Worm (Caenorhabditis elegans) whole organism, L1 larva: Measurements from ENCODE around the gene Y116A8A.4.
A peak's percentile ranks its signal among the peaks of the same experiment; 100 is the strongest.

ENCODE experiments used
- C04F5.9 ChIP-seq: sonication (generic microtip); optimal IDR thresholded peaks from 2 replicates; lab custom pipeline; 2016; ENCODE audit warnings: missing genetic modification characterization, missing compliant biosample characterization
- C16A3.4 ChIP-seq: fragments of 150-350 bp; optimal IDR thresholded peaks from 2 replicates; lab custom pipeline; 2014; ENCODE audit warnings: missing biosample characterization, missing genetic modification characterization
- F16B12.6 ChIP-seq: fragments of 150-350 bp; optimal IDR thresholded peaks from 2 replicates; lab custom pipeline; 2014; ENCODE audit warnings: missing biosample characterization, missing genetic modification characterization
- alr-1 ChIP-seq: fragments of 200-800 bp; sonication (Bioruptor generic); optimal IDR thresholded peaks from 2 replicates; lab custom pipeline; 2018; ENCODE audit warnings: borderline replicate concordance, mild to moderate bottlenecking, missing genetic modification characterization, missing compliant biosample characterization
- blmp-1 ChIP-seq: fragments of 150-350 bp; optimal IDR thresholded peaks from 2 replicates; lab custom pipeline; 2014; ENCODE audit warnings: missing biosample characterization, missing genetic modification characterization
- ceh-82 ChIP-seq, 3 experiments: fragments of 150-350 bp in 1 of 3; sonication (generic microtip) in 2 of 3; optimal IDR thresholded peaks; 2 replicates each; lab custom pipeline; 2014 to 2017; ENCODE audit warnings: missing biosample characterization in 3 of 3, missing genetic modification characterization in 3 of 3
- ceh-90 ChIP-seq: sonication (generic microtip); optimal IDR thresholded peaks from 2 replicates; lab custom pipeline; 2016; ENCODE audit warnings: missing genetic modification characterization, missing compliant biosample characterization
- ces-1 ChIP-seq: fragments of 150-350 bp; optimal IDR thresholded peaks from 2 replicates; lab custom pipeline; 2014; ENCODE audit warnings: missing biosample characterization, missing genetic modification reagents, missing genetic modification characterization
- dpl-1 ChIP-seq, 3 experiments: fragments of 150-350 bp in 2 of 3; sonication (generic microtip) in 1 of 3; optimal IDR thresholded peaks; 2 replicates each; lab custom pipeline; 2014 to 2017; ENCODE audit warnings: missing biosample characterization in 3 of 3, missing genetic modification characterization in 3 of 3, missing genetic modification reagents in 3 of 3
- efl-1 ChIP-seq, 4 experiments: fragments of 150-350 bp; optimal IDR thresholded peaks in 3 of 4; peaks in 1 of 4; 1 replicate in 1 of 4; 2 replicates in 3 of 4; lab custom pipeline; 2014; ENCODE audit warnings: missing biosample characterization in 2 of 4, missing genetic modification characterization in 2 of 4, missing genetic modification reagents in 2 of 4
- efl-3 ChIP-seq: fragments of 200-800 bp; sonication (Bioruptor generic); optimal IDR thresholded peaks from 2 replicates; lab custom pipeline; 2018; ENCODE audit warnings: mild to moderate bottlenecking, missing genetic modification characterization, missing compliant biosample characterization
- egl-27 ChIP-seq, 2 experiments: fragments of 150-350 bp in 1 of 2; sonication (generic microtip); optimal IDR thresholded peaks; 3 replicates each; lab custom pipeline; 2017 to 2018; ENCODE audit warnings: missing biosample characterization in 2 of 2, missing genetic modification characterization in 2 of 2, missing genetic modification reagents in 2 of 2
- elt-3 ChIP-seq, 6 experiments: fragments of 150-350 bp in 1 of 6; sonication (generic microtip); optimal IDR thresholded peaks; 2 replicates each; lab custom pipeline; 2017 to 2018; ENCODE audit warnings: missing biosample characterization in 6 of 6, missing genetic modification characterization in 6 of 6, inconsistent platforms in 1 of 6
- ets-5 ChIP-seq: fragments of 200-800 bp; sonication (Bioruptor generic); IDR thresholded peaks from 2 replicates; pipeline ENCODE4 v1.3.6; 2022; ENCODE audit warnings: missing genetic modification characterization, missing compliant biosample characterization
- fkh-10 ChIP-seq: sonication (generic microtip); optimal IDR thresholded peaks from 2 replicates; lab custom pipeline; 2017; ENCODE audit warnings: missing biosample characterization, missing genetic modification reagents, missing genetic modification characterization
- fos-1 ChIP-seq: fragments of 150-350 bp; optimal IDR thresholded peaks from 2 replicates; lab custom pipeline; 2014; ENCODE audit warnings: missing biosample characterization, missing genetic modification characterization
- grh-1 ChIP-seq: fragments of 200-800 bp; sonication (Bioruptor generic); IDR thresholded peaks from 2 replicates; pipeline ENCODE4 v1.3.6; 2022; ENCODE audit warnings: missing genetic modification reagents, missing genetic modification characterization, missing compliant biosample characterization
- hlh-4 ChIP-seq: sonication (generic microtip); optimal IDR thresholded peaks from 2 replicates; lab custom pipeline; 2016; ENCODE audit warnings: mild to moderate bottlenecking, missing genetic modification characterization, missing compliant biosample characterization
- irx-1 ChIP-seq: sonication (generic microtip); optimal IDR thresholded peaks from 2 replicates; lab custom pipeline; 2016; ENCODE audit warnings: missing genetic modification characterization, missing compliant biosample characterization
- isw-1 ChIP-seq: fragments of 200-800 bp; sonication (Bioruptor generic); IDR thresholded peaks from 2 replicates; pipeline ENCODE4 v1.3.6; 2022; ENCODE audit warnings: missing genetic modification characterization, missing compliant biosample characterization
- jun-1 ChIP-seq: fragments of 150-350 bp; optimal IDR thresholded peaks from 2 replicates; lab custom pipeline; 2014; ENCODE audit warnings: missing biosample characterization, missing genetic modification reagents, missing genetic modification characterization
- lin-13 ChIP-seq: fragments of 150-350 bp; optimal IDR thresholded peaks from 2 replicates; lab custom pipeline; 2014; ENCODE audit warnings: missing biosample characterization, missing genetic modification reagents, missing genetic modification characterization
- lin-15B ChIP-seq: fragments of 150-350 bp; sonication (generic microtip); optimal IDR thresholded peaks from 3 replicates; lab custom pipeline; 2014; ENCODE audit warnings: missing biosample characterization, missing genetic modification characterization
- lin-39 ChIP-seq: fragments of 150-350 bp; optimal IDR thresholded peaks from 2 replicates; lab custom pipeline; 2014; ENCODE audit warnings: missing biosample characterization, missing genetic modification reagents, missing genetic modification characterization
- lsy-2 ChIP-seq, 2 experiments: fragments of 150-350 bp; optimal IDR thresholded peaks; 2 replicates each; lab custom pipeline; 2014; ENCODE audit warnings: missing biosample characterization in 2 of 2, missing genetic modification characterization in 2 of 2
- mdl-1 ChIP-seq, 2 experiments: fragments of 150-350 bp; optimal IDR thresholded peaks; 2 replicates each; lab custom pipeline; 2014 to 2017; ENCODE audit warnings: missing biosample characterization in 2 of 2, missing genetic modification characterization in 2 of 2, inconsistent platforms in 1 of 2
- mef-2 ChIP-seq: fragments of 150-350 bp; optimal IDR thresholded peaks from 2 replicates; lab custom pipeline; 2014; ENCODE audit warnings: missing biosample characterization, missing genetic modification characterization
- mep-1 ChIP-seq: fragments of 150-350 bp; optimal IDR thresholded peaks from 2 replicates; lab custom pipeline; 2014; ENCODE audit warnings: missing biosample characterization, missing genetic modification characterization
- nhr-11 ChIP-seq: fragments of 150-350 bp; optimal IDR thresholded peaks from 2 replicates; lab custom pipeline; 2014; ENCODE audit warnings: missing biosample characterization, missing genetic modification characterization
- nhr-12 ChIP-seq: sonication (generic microtip); optimal IDR thresholded peaks from 2 replicates; lab custom pipeline; 2017; ENCODE audit warnings: missing biosample characterization, missing genetic modification characterization
- nhr-19 ChIP-seq: fragments of 200-800 bp; sonication (Bioruptor generic); conservative IDR thresholded peaks from 2 replicates; pipeline ENCODE4 v1.3.6; 2022; ENCODE audit warnings: missing genetic modification characterization, missing compliant biosample characterization
- nhr-20 ChIP-seq: sonication (generic microtip); optimal IDR thresholded peaks from 2 replicates; lab custom pipeline; 2016; ENCODE audit warnings: mild to moderate bottlenecking, missing genetic modification characterization, missing compliant biosample characterization
- nhr-47 ChIP-seq: sonication (generic microtip); optimal IDR thresholded peaks from 2 replicates; lab custom pipeline; 2016; ENCODE audit warnings: mild to moderate bottlenecking, missing genetic modification characterization, moderate library complexity, missing compliant biosample characterization
- nhr-71 ChIP-seq: sonication (generic microtip); optimal IDR thresholded peaks from 2 replicates; lab custom pipeline; 2016; ENCODE audit warnings: mild to moderate bottlenecking, missing genetic modification characterization, moderate library complexity, missing compliant biosample characterization
- nhr-76 ChIP-seq: sonication (generic microtip); optimal IDR thresholded peaks from 2 replicates; lab custom pipeline; 2017; ENCODE audit warnings: missing biosample characterization, missing genetic modification characterization
- nhr-84 ChIP-seq: sonication (generic microtip); optimal IDR thresholded peaks from 2 replicates; lab custom pipeline; 2017; ENCODE audit warnings: missing biosample characterization, missing genetic modification characterization
- nhr-85 ChIP-seq: sonication (generic microtip); peaks from one replicate; lab custom pipeline; 2016; ENCODE audit warnings: missing genetic modification characterization, inconsistent platforms, missing compliant biosample characterization
- nhr-90 ChIP-seq: sonication (generic microtip); optimal IDR thresholded peaks from 2 replicates; lab custom pipeline; 2016; ENCODE audit warnings: mild to moderate bottlenecking, missing genetic modification characterization, missing compliant biosample characterization; ENCODE audit not compliant: poor library complexity
- rnt-1 ChIP-seq: sonication (generic microtip); optimal IDR thresholded peaks from 2 replicates; lab custom pipeline; 2016; ENCODE audit warnings: mild to moderate bottlenecking, missing genetic modification characterization, moderate library complexity, missing compliant biosample characterization
- skn-1 ChIP-seq: fragments of 150-350 bp; optimal IDR thresholded peaks from 2 replicates; lab custom pipeline; 2014; ENCODE audit warnings: missing biosample characterization, missing genetic modification characterization
- snpc-4 ChIP-seq: fragments of 150-350 bp; optimal IDR thresholded peaks from 2 replicates; lab custom pipeline; 2014; ENCODE audit warnings: missing biosample characterization, missing genetic modification characterization
- sup-37 ChIP-seq: fragments of 200-800 bp; sonication (Bioruptor generic); optimal IDR thresholded peaks from 2 replicates; lab custom pipeline; 2018; ENCODE audit warnings: mild to moderate bottlenecking, missing genetic modification characterization, missing compliant biosample characterization
- swsn-7 ChIP-seq: sonication (generic microtip); optimal IDR thresholded peaks from 2 replicates; lab custom pipeline; 2016; ENCODE audit warnings: missing genetic modification characterization, missing compliant biosample characterization
- tbx-2 ChIP-seq: sonication (generic microtip); optimal IDR thresholded peaks from 2 replicates; lab custom pipeline; 2016; ENCODE audit warnings: missing genetic modification characterization, missing compliant biosample characterization
- unc-130 ChIP-seq: fragments of 150-350 bp; optimal IDR thresholded peaks from 2 replicates; lab custom pipeline; 2017; ENCODE audit warnings: missing biosample characterization, missing genetic modification characterization, inconsistent platforms
- unc-62 ChIP-seq: fragments of 150-350 bp; optimal IDR thresholded peaks from 2 replicates; lab custom pipeline; 2014; ENCODE audit warnings: missing biosample characterization, missing genetic modification reagents, missing genetic modification characterization
- unc-86 ChIP-seq: sonication (generic microtip); optimal IDR thresholded peaks from 2 replicates; lab custom pipeline; 2016; ENCODE audit warnings: missing genetic modification characterization, missing compliant biosample characterization
- zag-1 ChIP-seq: fragments of 150-350 bp; optimal IDR thresholded peaks from 2 replicates; lab custom pipeline; 2014; ENCODE audit warnings: missing biosample characterization, missing genetic modification characterization
- zip-4 ChIP-seq: fragments of 200-800 bp; sonication (Bioruptor generic); optimal IDR thresholded peaks from 2 replicates; lab custom pipeline; 2018; ENCODE audit warnings: mild to moderate bottlenecking, missing genetic modification characterization, moderate library complexity, missing compliant biosample characterization
- ztf-11 ChIP-seq, 2 experiments: sonication (generic microtip); optimal IDR thresholded peaks; 2 replicates each; lab custom pipeline; 2016 to 2017; ENCODE audit warnings: missing genetic modification characterization in 2 of 2, missing biosample characterization in 1 of 2, missing compliant biosample characterization in 1 of 2

Gene Y116A8A.4

ce11 chrIV:16864876-16865275 is 42.2 kb downstream of the Y116A8A.4 start:
- TF ChIP-seq hlh-4: no peak
- TF ChIP-seq efl-1 (optimal IDR thresholded peaks at IDR 0.05; lab: Kevin White, UChicago): no peak
- TF ChIP-seq efl-1 (GFP tag; optimal IDR thresholded peaks at IDR 0.05 in 1 of 2; lab: Kevin White, UChicago): peak in 1 of 2 experiments; percentile 0

ce11 chrIV:16865487-16865886 is 42.9 kb downstream of the Y116A8A.4 start, which contains the start of gene gtsf-1:
gtsf-1 (plus strand) TSS chrIV:16865840.
- TF ChIP-seq elt-3 (tag; optimal IDR thresholded peaks at IDR 0.05; lab: Kevin White, UChicago) (peak in 1 of 6 experiments; percentile 7), blmp-1 (tag; lab: Kevin White, UChicago) (peak; percentile 49), nhr-85 (tag; lab: Kevin White, UChicago) (peak; percentile 83), unc-130 (peak; percentile 82), snpc-4 (tag; lab: Kevin White, UChicago) (no peak), alr-1 (tag; lab: Kevin White, UChicago) (no peak), zag-1 (no peak), lin-15B (tag; lab: Kevin White, UChicago) (peak; percentile 83), nhr-20 (peak; percentile 72), grh-1 (peak; percentile 39; the same call in 1 of the 2 replicates), isw-1 (GFP tag; lab: Robert Waterston, UW) (peak; percentile 83), efl-1 (optimal IDR thresholded peaks at IDR 0.05; lab: Kevin White, UChicago) (peak; percentile 76 to 79), efl-1 (GFP tag; optimal IDR thresholded peaks at IDR 0.05 in 1 of 2; lab: Kevin White, UChicago) (peak; percentile 70 to 97), unc-62 (GFP tag; lab: Kevin White, UChicago) (no peak), mdl-1 (tag; optimal IDR thresholded peaks at IDR 0.05; lab: Kevin White, UChicago) (peak in 1 of 2 experiments; percentile 7), mep-1 (peak; percentile 51), dpl-1 (GFP tag; optimal IDR thresholded peaks at IDR 0.05; lab: Kevin White, UChicago) (peak; percentile 59 to 77 (median 70)), fkh-10 (GFP tag; lab: Kevin White, UChicago) (peak; percentile 38), lin-39 (tag; lab: Kevin White, UChicago) (peak; percentile 55), rnt-1 (tag; lab: Kevin White, UChicago) (peak; percentile 92), efl-3 (GFP tag; lab: Kevin White, UChicago) (no peak), ets-5 (GFP tag; lab: Robert Waterston, UW) (no peak), sup-37 (GFP tag; lab: Kevin White, UChicago) (no peak), nhr-47 (tag; lab: Kevin White, UChicago) (peak; percentile 81), lsy-2 (tag; optimal IDR thresholded peaks at IDR 0.05; lab: Kevin White, UChicago) (peak; percentile 77 to 87), nhr-19 (GFP tag; lab: Robert Waterston, UW) (peak; percentile 70), C04F5.9 (tag; lab: Kevin White, UChicago) (no peak), nhr-11 (peak; percentile 7), ceh-90 (no peak), nhr-71 (peak; percentile 85), nhr-76 (tag; lab: Kevin White, UChicago) (peak; percentile 54), ceh-82 (tag; optimal IDR thresholded peaks at IDR 0.05; lab: Kevin White, UChicago) (peak; percentile 83 to 91 (median 83)), C16A3.4 (peak; percentile 76), lin-13 (peak; percentile 71), swsn-7 (peak; percentile 77), nhr-12 (tag; lab: Kevin White, UChicago) (no peak), irx-1 (peak; percentile 48), zip-4 (GFP tag; lab: Kevin White, UChicago) (peak; percentile 1), nhr-84 (tag; lab: Kevin White, UChicago) (no peak), unc-86 (tag; lab: Kevin White, UChicago) (peak; percentile 61), ztf-11 (tag; optimal IDR thresholded peaks at IDR 0.05; lab: Kevin White, UChicago) (peak in 1 of 2 experiments; percentile 44), mef-2 (tag; lab: Kevin White, UChicago) (peak; percentile 57), jun-1 (tag; lab: Kevin White, UChicago) (peak; percentile 74), fos-1 (tag; lab: Kevin White, UChicago) (peak; percentile 40), tbx-2 (tag; lab: Kevin White, UChicago) (peak; percentile 81), ces-1 (GFP tag; lab: Kevin White, UChicago) (no peak), F16B12.6 (peak; percentile 64), egl-27 (tag; optimal IDR thresholded peaks at IDR 0.05; lab: Kevin White, UChicago) (no peak), skn-1 (peak; percentile 86), nhr-90 (tag; lab: Kevin White, UChicago) (peak; percentile 77)
